Worm (Caenorhabditis elegans) whole organism, L4/young adult: ENCODE measurements around the gene K07C5.13.

Experiments
- W03F9.2 ChIP-seq: fragments of 150-350 bp; optimal IDR thresholded peaks from 2 replicates; lab custom pipeline; 2014; ENCODE audit warnings: missing biosample characterization, missing genetic modification characterization
- dao-5 ChIP-seq: sonication (generic microtip); optimal IDR thresholded peaks from 2 replicates; lab custom pipeline; 2016; ENCODE audit warnings: missing genotype, missing genetic modification characterization, moderate library complexity, missing compliant biosample characterization
- him-1 ChIP-seq: sonication (generic microtip); optimal IDR thresholded peaks from 2 replicates; lab custom pipeline; 2016; ENCODE audit warnings: missing genotype, missing genetic modification reagents, missing genetic modification characterization, missing compliant biosample characterization

ce11 chrV:10307283-10307682, 34.6 kb upstream of the K07C5.13 start, which contains the start of gene che-12:
- TF ChIP-seq dao-5 (tag; lab: Kevin White, UChicago): no peak
- TF ChIP-seq him-1 (tag; lab: Kevin White, UChicago): no peak
- no peak for TF ChIP-seq W03F9.2 (tag; lab: Kevin White, UChicago)
